Fruit fly (Drosophila melanogaster): ENCODE measurements around the gene Hgsnat.

Gene Hgsnat

DNA sequence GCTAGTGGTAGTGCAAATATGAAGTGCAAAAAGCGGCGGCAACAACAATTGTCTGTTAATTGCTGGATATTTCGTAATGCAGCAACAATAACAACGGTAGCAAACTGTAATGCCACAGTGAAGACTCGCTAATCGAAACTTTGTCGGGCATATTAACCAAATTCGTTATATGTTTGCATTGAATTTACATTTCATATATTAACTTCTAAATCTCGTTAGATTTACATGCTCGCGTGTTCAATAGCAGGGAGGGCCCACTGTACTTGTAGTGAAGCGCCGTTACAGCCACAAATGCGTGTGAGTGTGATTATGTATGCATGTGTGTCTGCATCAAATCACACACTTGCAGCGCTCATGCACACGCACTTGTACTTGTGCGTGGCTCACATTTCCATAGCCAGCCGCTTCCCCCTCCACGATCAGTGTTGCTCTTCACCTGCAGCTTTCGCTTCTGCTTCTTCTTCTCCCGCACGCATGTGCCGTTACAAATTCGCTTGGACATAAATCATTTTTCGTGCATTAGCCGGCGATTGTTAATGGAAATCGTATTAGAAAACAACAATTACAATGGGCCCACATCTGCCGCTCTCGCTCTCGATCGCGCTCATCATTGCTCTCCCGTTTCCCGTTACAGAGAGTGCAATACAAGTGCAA, 21.4 kb downstream of the Hgsnat start:
- TF ChIP-seq rgr (GFP tag; optimal IDR thresholded peaks at IDR 0.05) (peak; percentile 83), woc (GFP tag; optimal IDR thresholded peaks at IDR 0.05) (peak; percentile 77), Hnf4 (GFP tag; optimal IDR thresholded peaks at IDR 0.05) (peak; percentile 88), CrebA (GFP tag; optimal IDR thresholded peaks at IDR 0.05; ENCODE audit: borderline replicate concordance) (no peak), sv (GFP tag; optimal IDR thresholded peaks at IDR 0.05) (peak; percentile 95), sage (GFP tag; optimal IDR thresholded peaks at IDR 0.05) (peak; percentile 67), foxo (GFP tag; optimal IDR thresholded peaks at IDR 0.05) (peak in 1 of 2 experiments; percentile 92), dsf (GFP tag; optimal IDR thresholded peaks at IDR 0.05; ENCODE audit: borderline replicate concordance) (peak; percentile 8), GATAd (GFP tag; optimal IDR thresholded peaks at IDR 0.05) (peak; percentile 42), Abd-B (GFP tag; optimal IDR thresholded peaks at IDR 0.05) (no peak), psq (GFP tag; optimal IDR thresholded peaks at IDR 0.05) (peak; percentile 62), Jra (GFP tag; optimal IDR thresholded peaks at IDR 0.05) (peak; percentile 77), CG9705 (GFP tag; optimal IDR thresholded peaks at IDR 0.05) (peak; percentile 86), Dif (GFP tag; optimal IDR thresholded peaks at IDR 0.05; ENCODE audit: partially characterized antibody) (no peak), h (GFP tag; optimal IDR thresholded peaks at IDR 0.05) (peak; percentile 88), tai (GFP tag; optimal IDR thresholded peaks at IDR 0.05) (peak; percentile 84), Vsx2 (GFP tag; optimal IDR thresholded peaks at IDR 0.05; ENCODE audit: partially characterized antibody) (no peak), CG32264 (GFP tag; optimal IDR thresholded peaks at IDR 0.05) (peak; percentile 61), dl (GFP tag; optimal IDR thresholded peaks at IDR 0.05; ENCODE audit: insufficient read depth in 1 of 2, partially characterized antibody in 2 of 2) (no peak), Rel (GFP tag; optimal IDR thresholded peaks at IDR 0.05) (no peak), Rel (tag; optimal IDR thresholded peaks at IDR 0.05) (peak; percentile 50), HLH106 (tag; optimal IDR thresholded peaks at IDR 0.05) (peak; percentile 88), N (GFP tag; optimal IDR thresholded peaks at IDR 0.05) (no peak), fru (GFP tag; optimal IDR thresholded peaks at IDR 0.05) (peak; percentile 92), Mio (GFP tag; optimal IDR thresholded peaks at IDR 0.05) (peak; percentile 27), jim (GFP tag; optimal IDR thresholded peaks at IDR 0.05) (no peak), Hr78 (GFP tag; optimal IDR thresholded peaks at IDR 0.05) (no peak), Sp1 (GFP tag; optimal IDR thresholded peaks at IDR 0.05) (peak; percentile 82), brk (GFP tag; optimal IDR thresholded peaks at IDR 0.05) (peak; percentile 73), Myc (optimal IDR thresholded peaks at IDR 0.05) (no peak), Hr83 (GFP tag; optimal IDR thresholded peaks at IDR 0.05; ENCODE audit: poor library complexity, severe bottlenecking) (peak; percentile 82), br (GFP tag; optimal IDR thresholded peaks at IDR 0.05) (peak; percentile 86), ey (GFP tag; optimal IDR thresholded peaks at IDR 0.05) (peak; percentile 88), lola (GFP tag; optimal IDR thresholded peaks at IDR 0.05) (no peak), OdsH (GFP tag; optimal IDR thresholded peaks at IDR 0.05) (peak; percentile 83), Dfd (GFP tag; optimal IDR thresholded peaks at IDR 0.05) (no peak), usp (GFP tag; optimal IDR thresholded peaks at IDR 0.05) (no peak), pan (optimal IDR thresholded peaks at IDR 0.05) (no peak), dmrt93B (GFP tag; optimal IDR thresholded peaks at IDR 0.05) (peak; percentile 86)

DNA sequence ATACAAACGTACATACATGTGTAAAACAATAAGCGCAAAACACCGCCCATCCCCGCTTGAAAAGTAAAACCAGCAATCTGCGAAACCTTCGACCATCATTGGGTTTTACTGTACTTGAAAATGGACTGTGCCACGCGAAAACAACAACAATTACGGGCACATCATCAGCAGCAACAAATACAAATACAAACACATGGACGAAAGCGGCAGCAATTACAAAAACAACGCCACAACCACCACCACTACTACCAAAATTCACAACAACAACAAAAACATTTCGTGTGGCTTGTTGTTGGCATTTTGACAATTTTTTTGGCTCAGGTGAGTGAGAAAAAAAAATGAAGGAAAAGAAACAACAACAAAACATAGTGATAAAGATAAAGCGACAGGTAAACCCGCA, 22.0 kb downstream of the Hgsnat start:
- TF ChIP-seq lola (GFP tag; optimal IDR thresholded peaks at IDR 0.05) (no peak), OdsH (GFP tag; optimal IDR thresholded peaks at IDR 0.05) (no peak), HLH106 (tag; optimal IDR thresholded peaks at IDR 0.05) (no peak), N (GFP tag; optimal IDR thresholded peaks at IDR 0.05) (no peak), ey (GFP tag; optimal IDR thresholded peaks at IDR 0.05) (no peak), psq (GFP tag; optimal IDR thresholded peaks at IDR 0.05) (no peak), rgr (GFP tag; optimal IDR thresholded peaks at IDR 0.05) (no peak), fru (GFP tag; optimal IDR thresholded peaks at IDR 0.05) (no peak)
